Worm (Caenorhabditis elegans) whole organism, L1 larva: ENCODE data around the gene C36B7.4.

Experiments used
- aly-2 ChIP-seq: fragments of 150-350 bp; optimal IDR thresholded peaks from 2 replicates; lab custom pipeline; 2014; ENCODE audit warnings: missing biosample characterization, missing genetic modification characterization
- ama-1 ChIP-seq: fragments of 150-350 bp; optimal IDR thresholded peaks from 2 replicates; lab custom pipeline; 2014
- blmp-1 ChIP-seq: fragments of 150-350 bp; optimal IDR thresholded peaks from 2 replicates; lab custom pipeline; 2014; ENCODE audit warnings: missing biosample characterization, missing genetic modification characterization
- fkh-10 ChIP-seq: sonication (generic microtip); optimal IDR thresholded peaks from 2 replicates; lab custom pipeline; 2017; ENCODE audit warnings: missing biosample characterization, missing genetic modification reagents, missing genetic modification characterization
- fos-1 ChIP-seq: fragments of 150-350 bp; optimal IDR thresholded peaks from 2 replicates; lab custom pipeline; 2014; ENCODE audit warnings: missing biosample characterization, missing genetic modification characterization
- lir-3 ChIP-seq: sonication (generic microtip); optimal IDR thresholded peaks from 2 replicates; lab custom pipeline; 2016; ENCODE audit warnings: mild to moderate bottlenecking, missing genetic modification characterization, moderate library complexity, missing compliant biosample characterization; ENCODE audit not compliant: poor library complexity
- lsy-2 ChIP-seq, 2 experiments: fragments of 150-350 bp; optimal IDR thresholded peaks; 2 replicates each; lab custom pipeline; 2014; ENCODE audit warnings: missing biosample characterization in 2 of 2, missing genetic modification characterization in 2 of 2
- nhr-11 ChIP-seq: fragments of 150-350 bp; optimal IDR thresholded peaks from 2 replicates; lab custom pipeline; 2014; ENCODE audit warnings: missing biosample characterization, missing genetic modification characterization

DNA sequence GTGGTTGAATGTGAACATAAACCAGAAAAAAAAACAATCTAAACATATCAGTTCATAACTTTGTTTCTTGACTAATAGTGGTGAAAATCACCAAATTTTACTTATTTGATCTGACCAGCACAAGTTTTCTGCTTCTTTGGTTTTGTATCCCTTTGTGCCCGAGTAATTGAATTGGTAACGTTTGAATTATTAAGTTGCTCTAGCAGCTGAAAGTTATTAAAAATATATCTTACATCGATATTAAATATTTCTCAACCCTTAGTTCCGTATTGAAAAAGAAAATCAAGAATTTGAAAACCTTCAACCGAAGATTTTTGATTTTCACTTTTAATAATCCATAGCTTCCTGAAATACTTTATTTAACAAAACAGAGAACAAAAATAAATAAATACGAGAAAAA lies 19.8 kb downstream of the C36B7.4 start:
- TF ChIP-seq lsy-2 (tag; optimal IDR thresholded peaks at IDR 0.05; lab: Kevin White, UChicago) (no peak), nhr-11 (tag; lab: Kevin White, UChicago) (no peak), lir-3 (tag; lab: Kevin White, UChicago) (no peak), fkh-10 (GFP tag; lab: Kevin White, UChicago) (no peak), aly-2 (tag; lab: Kevin White, UChicago) (peak; percentile 61), ama-1 (lab: Kevin White, UChicago) (no peak), fos-1 (tag; lab: Kevin White, UChicago) (no peak), blmp-1 (tag; lab: Kevin White, UChicago) (no peak)
